Worm (Caenorhabditis elegans) whole organism, L1 larva: ENCODE measurements around the gene F49C12.11.

Experiments
- C16A3.4 ChIP-seq: fragments of 150-350 bp; optimal IDR thresholded peaks from 2 replicates; lab custom pipeline; 2014; ENCODE audit warnings: missing biosample characterization, missing genetic modification characterization
- Y116A8C.19 ChIP-seq: sonication (generic microtip); optimal IDR thresholded peaks from 2 replicates; lab custom pipeline; 2016; ENCODE audit warnings: missing compliant biosample characterization, missing genetic modification characterization, borderline replicate concordance
- aly-2 ChIP-seq: fragments of 150-350 bp; optimal IDR thresholded peaks from 2 replicates; lab custom pipeline; 2014; ENCODE audit warnings: missing biosample characterization, missing genetic modification characterization
- blmp-1 ChIP-seq: fragments of 150-350 bp; optimal IDR thresholded peaks from 2 replicates; lab custom pipeline; 2014; ENCODE audit warnings: missing biosample characterization, missing genetic modification characterization
- ceh-82 ChIP-seq, 3 experiments: fragments of 150-350 bp in 1 of 3; sonication (generic microtip) in 2 of 3; optimal IDR thresholded peaks; 2 replicates each; lab custom pipeline; 2014 to 2017; ENCODE audit warnings: missing biosample characterization in 3 of 3, missing genetic modification characterization in 3 of 3
- ceh-90 ChIP-seq: sonication (generic microtip); optimal IDR thresholded peaks from 2 replicates; lab custom pipeline; 2016; ENCODE audit warnings: missing genetic modification characterization, missing compliant biosample characterization
- dpl-1 ChIP-seq, 3 experiments: fragments of 150-350 bp in 2 of 3; sonication (generic microtip) in 1 of 3; optimal IDR thresholded peaks; 2 replicates each; lab custom pipeline; 2014 to 2017; ENCODE audit warnings: missing biosample characterization in 3 of 3, missing genetic modification characterization in 3 of 3, missing genetic modification reagents in 3 of 3
- dsc-1 ChIP-seq: sonication (generic microtip); optimal IDR thresholded peaks from 2 replicates; lab custom pipeline; 2016; ENCODE audit warnings: mild to moderate bottlenecking, missing genetic modification characterization, missing compliant biosample characterization
- efl-1 ChIP-seq, 4 experiments: fragments of 150-350 bp; optimal IDR thresholded peaks in 3 of 4; peaks in 1 of 4; 1 replicate in 1 of 4; 2 replicates in 3 of 4; lab custom pipeline; 2014; ENCODE audit warnings: missing biosample characterization in 2 of 4, missing genetic modification characterization in 2 of 4, missing genetic modification reagents in 2 of 4
- efl-3 ChIP-seq: fragments of 200-800 bp; sonication (Bioruptor generic); optimal IDR thresholded peaks from 2 replicates; lab custom pipeline; 2018; ENCODE audit warnings: mild to moderate bottlenecking, missing genetic modification characterization, missing compliant biosample characterization
- elt-2 ChIP-seq: sonication (generic microtip); optimal IDR thresholded peaks from 2 replicates; lab custom pipeline; 2016; ENCODE audit warnings: missing genetic modification characterization, mild to moderate bottlenecking, inconsistent platforms, missing compliant biosample characterization, missing genetic modification reagents
- hpl-2 ChIP-seq: fragments of 150-350 bp; optimal IDR thresholded peaks from 2 replicates; lab custom pipeline; 2014; ENCODE audit warnings: missing biosample characterization, missing genetic modification reagents, missing genetic modification characterization
- irx-1 ChIP-seq: sonication (generic microtip); optimal IDR thresholded peaks from 2 replicates; lab custom pipeline; 2016; ENCODE audit warnings: missing genetic modification characterization, missing compliant biosample characterization
- jun-1 ChIP-seq: fragments of 150-350 bp; optimal IDR thresholded peaks from 2 replicates; lab custom pipeline; 2014; ENCODE audit warnings: missing biosample characterization, missing genetic modification reagents, missing genetic modification characterization
- lin-14 ChIP-seq: fragments of 200-800 bp; sonication (Bioruptor generic); optimal IDR thresholded peaks from 2 replicates; lab custom pipeline; 2018; ENCODE audit warnings: mild to moderate bottlenecking, missing genetic modification characterization, moderate library complexity, missing compliant biosample characterization
- lin-15B ChIP-seq: fragments of 150-350 bp; sonication (generic microtip); optimal IDR thresholded peaks from 3 replicates; lab custom pipeline; 2014; ENCODE audit warnings: missing biosample characterization, missing genetic modification characterization
- lin-35 ChIP-seq, 2 experiments: fragments of 150-350 bp; optimal IDR thresholded peaks; 2 replicates each; lab custom pipeline; 2014; ENCODE audit warnings: missing biosample characterization in 2 of 2, missing genetic modification characterization in 2 of 2, missing genetic modification reagents in 2 of 2
- lsy-2 ChIP-seq, 2 experiments: fragments of 150-350 bp; optimal IDR thresholded peaks; 2 replicates each; lab custom pipeline; 2014; ENCODE audit warnings: missing biosample characterization in 2 of 2, missing genetic modification characterization in 2 of 2
- mdl-1 ChIP-seq, 2 experiments: fragments of 150-350 bp; optimal IDR thresholded peaks; 2 replicates each; lab custom pipeline; 2014 to 2017; ENCODE audit warnings: missing biosample characterization in 2 of 2, missing genetic modification characterization in 2 of 2, inconsistent platforms in 1 of 2
- mef-2 ChIP-seq: fragments of 150-350 bp; optimal IDR thresholded peaks from 2 replicates; lab custom pipeline; 2014; ENCODE audit warnings: missing biosample characterization, missing genetic modification characterization
- nhr-11 ChIP-seq: fragments of 150-350 bp; optimal IDR thresholded peaks from 2 replicates; lab custom pipeline; 2014; ENCODE audit warnings: missing biosample characterization, missing genetic modification characterization
- nhr-12 ChIP-seq: sonication (generic microtip); optimal IDR thresholded peaks from 2 replicates; lab custom pipeline; 2017; ENCODE audit warnings: missing biosample characterization, missing genetic modification characterization
- nhr-20 ChIP-seq: sonication (generic microtip); optimal IDR thresholded peaks from 2 replicates; lab custom pipeline; 2016; ENCODE audit warnings: mild to moderate bottlenecking, missing genetic modification characterization, missing compliant biosample characterization
- nhr-237 ChIP-seq: fragments of 150-350 bp; optimal IDR thresholded peaks from 2 replicates; lab custom pipeline; 2014; ENCODE audit warnings: missing biosample characterization, missing genetic modification characterization
- nhr-28 ChIP-seq: fragments of 150-350 bp; optimal IDR thresholded peaks from 2 replicates; lab custom pipeline; 2014; ENCODE audit warnings: missing biosample characterization, missing genetic modification characterization
- nhr-47 ChIP-seq: sonication (generic microtip); optimal IDR thresholded peaks from 2 replicates; lab custom pipeline; 2016; ENCODE audit warnings: mild to moderate bottlenecking, missing genetic modification characterization, moderate library complexity, missing compliant biosample characterization
- nhr-71 ChIP-seq: sonication (generic microtip); optimal IDR thresholded peaks from 2 replicates; lab custom pipeline; 2016; ENCODE audit warnings: mild to moderate bottlenecking, missing genetic modification characterization, moderate library complexity, missing compliant biosample characterization
- nhr-85 ChIP-seq: sonication (generic microtip); peaks from one replicate; lab custom pipeline; 2016; ENCODE audit warnings: missing genetic modification characterization, inconsistent platforms, missing compliant biosample characterization
- pqm-1 ChIP-seq: sonication (generic microtip); optimal IDR thresholded peaks from 3 replicates; lab custom pipeline; 2017; ENCODE audit warnings: missing biosample characterization, missing genetic modification characterization
- rnt-1 ChIP-seq: sonication (generic microtip); optimal IDR thresholded peaks from 2 replicates; lab custom pipeline; 2016; ENCODE audit warnings: mild to moderate bottlenecking, missing genetic modification characterization, moderate library complexity, missing compliant biosample characterization
- skn-1 ChIP-seq: fragments of 150-350 bp; optimal IDR thresholded peaks from 2 replicates; lab custom pipeline; 2014; ENCODE audit warnings: missing biosample characterization, missing genetic modification characterization
- snu-23 ChIP-seq: sonication (generic microtip); optimal IDR thresholded peaks from 2 replicates; lab custom pipeline; 2016; ENCODE audit warnings: missing genetic modification characterization, missing compliant biosample characterization
- sptf-1 ChIP-seq: fragments of 150-350 bp; optimal IDR thresholded peaks from 2 replicates; lab custom pipeline; 2014; ENCODE audit warnings: missing biosample characterization, missing genetic modification characterization
- swsn-7 ChIP-seq: sonication (generic microtip); optimal IDR thresholded peaks from 2 replicates; lab custom pipeline; 2016; ENCODE audit warnings: missing genetic modification characterization, missing compliant biosample characterization
- unc-130 ChIP-seq: fragments of 150-350 bp; optimal IDR thresholded peaks from 2 replicates; lab custom pipeline; 2017; ENCODE audit warnings: missing biosample characterization, missing genetic modification characterization, inconsistent platforms
- unc-62 ChIP-seq: fragments of 150-350 bp; optimal IDR thresholded peaks from 2 replicates; lab custom pipeline; 2014; ENCODE audit warnings: missing biosample characterization, missing genetic modification reagents, missing genetic modification characterization
- unc-86 ChIP-seq: sonication (generic microtip); optimal IDR thresholded peaks from 2 replicates; lab custom pipeline; 2016; ENCODE audit warnings: missing genetic modification characterization, missing compliant biosample characterization
- xbp-1 ChIP-seq: sonication (generic microtip); optimal IDR thresholded peaks from 2 replicates; lab custom pipeline; 2016; ENCODE audit warnings: missing genetic modification characterization, missing compliant biosample characterization
- zag-1 ChIP-seq: fragments of 150-350 bp; optimal IDR thresholded peaks from 2 replicates; lab custom pipeline; 2014; ENCODE audit warnings: missing biosample characterization, missing genetic modification characterization
- ztf-4 ChIP-seq: fragments of 150-350 bp; optimal IDR thresholded peaks from 2 replicates; lab custom pipeline; 2014; ENCODE audit warnings: missing biosample characterization, missing genetic modification characterization

F49C12.11 gene

ce11 chrIV:9316068-9316681 is 3.0 kb upstream of the F49C12.11 start, which contains the start of the genes F49C12.9 and rpn-7:
Gene F49C12.9 (minus strand): TSS chrIV:9316215.
Gene rpn-7 (plus strand): TSS chrIV:9316631.
- TF ChIP-seq pqm-1 (no peak), nhr-47 (peak; percentile 37), elt-2 (tag; lab: Kevin White, UChicago) (peak; percentile 4), efl-1 (optimal IDR thresholded peaks at IDR 0.05; lab: Kevin White, UChicago) (peak; percentile 52 to 58), efl-1 (GFP tag; optimal IDR thresholded peaks at IDR 0.05 in 1 of 2; lab: Kevin White, UChicago) (peak; percentile 36 to 94), lin-14 (GFP tag; lab: Kevin White, UChicago) (no peak), nhr-85 (tag; lab: Kevin White, UChicago) (peak; percentile 69), irx-1 (tag; lab: Kevin White, UChicago) (no peak), jun-1 (tag; lab: Kevin White, UChicago) (no peak), dsc-1 (tag; lab: Kevin White, UChicago) (peak; percentile 7), C16A3.4 (tag; lab: Kevin White, UChicago) (peak; percentile 45), ceh-82 (tag; optimal IDR thresholded peaks at IDR 0.05; lab: Kevin White, UChicago) (peak in 2 of 3 experiments; percentile 19 to 41), mdl-1 (tag; optimal IDR thresholded peaks at IDR 0.05; lab: Kevin White, UChicago) (peak in 1 of 2 experiments; percentile 20), unc-130 (tag; lab: Kevin White, UChicago) (peak; percentile 61), unc-86 (tag; lab: Kevin White, UChicago) (no peak), dpl-1 (GFP tag; optimal IDR thresholded peaks at IDR 0.05; lab: Kevin White, UChicago) (peak; percentile 11 to 48 (median 47)), nhr-71 (tag; lab: Kevin White, UChicago) (peak; percentile 56), nhr-20 (tag; lab: Kevin White, UChicago) (peak; percentile 30), snu-23 (GFP tag; lab: Kevin White, UChicago) (peak; percentile 47), rnt-1 (peak; percentile 48), Y116A8C.19 (tag; lab: Kevin White, UChicago) (no peak), xbp-1 (tag; lab: Kevin White, UChicago) (peak; percentile 36), skn-1 (tag; lab: Kevin White, UChicago) (peak; percentile 98), sptf-1 (tag; lab: Kevin White, UChicago) (no peak), blmp-1 (peak; percentile 25), lsy-2 (tag; optimal IDR thresholded peaks at IDR 0.05; lab: Kevin White, UChicago) (peak in 1 of 2 experiments; percentile 39), lin-35 (GFP tag; optimal IDR thresholded peaks at IDR 0.05; lab: Kevin White, UChicago) (peak; percentile 30 to 53), swsn-7 (peak; percentile 37)

ce11 chrIV:9318147-9318546 is 1.0 kb upstream of the F49C12.11 start:
- TF ChIP-seq nhr-20 (tag; lab: Kevin White, UChicago): no peak
- TF ChIP-seq unc-86 (tag; lab: Kevin White, UChicago): no peak
- TF ChIP-seq ceh-90: no peak
- TF ChIP-seq unc-62 (GFP tag; lab: Kevin White, UChicago): no peak
- no peak for TF ChIP-seq lin-35 (GFP tag; optimal IDR thresholded peaks at IDR 0.05; lab: Kevin White, UChicago)
- no peak for TF ChIP-seq efl-3
- TF ChIP-seq nhr-11 (tag; lab: Kevin White, UChicago): no peak
- TF ChIP-seq zag-1 (tag; lab: Kevin White, UChicago): no peak
- TF ChIP-seq lin-15B (tag; lab: Kevin White, UChicago): no peak
- no peak for TF ChIP-seq mef-2
- TF ChIP-seq skn-1 (tag; lab: Kevin White, UChicago): no peak
- TF ChIP-seq nhr-28 (tag; lab: Kevin White, UChicago): no peak
- no peak for TF ChIP-seq hpl-2
- TF ChIP-seq aly-2 (tag; lab: Kevin White, UChicago): no peak

ce11 chrIV:9320023-9320422 is 843 bp downstream of the F49C12.11 start:
- TF ChIP-seq nhr-71 (tag; lab: Kevin White, UChicago): peak; percentile 16
- no peak for TF ChIP-seq unc-62 (GFP tag; lab: Kevin White, UChicago)
- no peak for TF ChIP-seq nhr-237
- no peak for TF ChIP-seq unc-86 (tag; lab: Kevin White, UChicago)
- TF ChIP-seq aly-2 (tag; lab: Kevin White, UChicago): no peak
- TF ChIP-seq nhr-12 (tag; lab: Kevin White, UChicago): no peak
- TF ChIP-seq ztf-4 (tag; lab: Kevin White, UChicago): no peak
- TF ChIP-seq, all 84 proteins: peak for 1
